Fruit fly (Drosophila melanogaster) whole organism, embryonic: ENCODE data around the gene Scgalpha.

Experiments
- Adf1 ChIP-seq: fragments of 200-800 bp; sonication (Bioruptor generic); IDR thresholded peaks from 2 replicates; pipeline ENCODE4 v1.3.6; 2022; ENCODE audit warnings: missing biosample characterization, missing genetic modification characterization
- CG10543 ChIP-seq: fragments of 200-800 bp; sonication (Bioruptor generic); optimal IDR thresholded peaks from 3 replicates; lab custom pipeline; 2017; ENCODE audit warnings: missing biosample characterization, mild to moderate bottlenecking, missing genetic modification characterization, moderate library complexity
- CG13624 ChIP-seq: fragments of 200-800 bp; sonication (Bioruptor generic); optimal IDR thresholded peaks from 2 replicates; lab custom pipeline; 2016; ENCODE audit warnings: missing biosample characterization, missing genetic modification characterization
- CG15601 ChIP-seq: fragments of 200-800 bp; sonication (Bioruptor generic); optimal IDR thresholded peaks from 3 replicates; lab custom pipeline; 2019; ENCODE audit warnings: missing biosample characterization, mild to moderate bottlenecking, missing genetic modification characterization, moderate library complexity
- CG17829 ChIP-seq: fragments of 200-800 bp; optimal IDR thresholded peaks from 2 replicates; lab custom pipeline; 2019; ENCODE audit warnings: missing biosample characterization, mild to moderate bottlenecking, missing genetic modification characterization, moderate library complexity
- CG2129 ChIP-seq: fragments of 200-800 bp; sonication (Bioruptor generic); IDR thresholded peaks from 2 replicates; pipeline ENCODE4 v1.3.6; 2022; ENCODE audit warnings: missing biosample characterization, missing genetic modification characterization; ENCODE audit not compliant: partially characterized antibody
- CG30403 ChIP-seq: fragments of 200-800 bp; sonication (Bioruptor generic); optimal IDR thresholded peaks from 3 replicates; lab custom pipeline; 2016; ENCODE audit warnings: missing biosample characterization, missing genetic modification characterization
- CG4282 ChIP-seq: fragments of 200-800 bp; sonication (Bioruptor generic); optimal IDR thresholded peaks from 2 replicates; lab custom pipeline; 2016; ENCODE audit warnings: missing biosample characterization, missing genetic modification characterization
- CG4360 ChIP-seq: fragments of 200-800 bp; sonication (Bioruptor generic); IDR thresholded peaks from 2 replicates; pipeline ENCODE4 v1.3.6; 2022; ENCODE audit warnings: missing biosample characterization, missing genetic modification characterization
- CG7271 ChIP-seq: fragments of 200-800 bp; sonication (Bioruptor generic); optimal IDR thresholded peaks from 2 replicates; lab custom pipeline; 2018; ENCODE audit warnings: missing biosample characterization, mild to moderate bottlenecking, missing genetic modification characterization, moderate library complexity
- CG7372 ChIP-seq: fragments of 200-800 bp; sonication (Bioruptor generic); IDR thresholded peaks from 2 replicates; pipeline ENCODE4 v1.3.6; 2022; ENCODE audit warnings: missing biosample characterization, missing genetic modification characterization
- CG8478 ChIP-seq: fragments of >200 bp; optimal IDR thresholded peaks from 2 replicates; lab custom pipeline; 2018
- CG9437 ChIP-seq: fragments of 200-800 bp; sonication (Bioruptor generic); optimal IDR thresholded peaks from 2 replicates; lab custom pipeline; 2018; ENCODE audit warnings: missing biosample characterization, mild to moderate bottlenecking, missing genetic modification characterization
- CG9817 ChIP-seq: fragments of 200-800 bp; sonication (Bioruptor generic); optimal IDR thresholded peaks from 2 replicates; lab custom pipeline; 2018; ENCODE audit warnings: missing biosample characterization, mild to moderate bottlenecking, missing genetic modification characterization, moderate library complexity
- CoRest ChIP-seq: fragments of 200-800 bp; sonication (Bioruptor generic); optimal IDR thresholded peaks from 3 replicates; lab custom pipeline; 2018; ENCODE audit warnings: missing biosample characterization, mild to moderate bottlenecking, missing genetic modification characterization, moderate library complexity
- Dfd ChIP-seq, 2 experiments: fragments of >200 bp; optimal IDR thresholded peaks; 2 replicates each; lab custom pipeline; 2017; ENCODE audit warnings: missing biosample characterization in 2 of 2, missing genetic modification characterization in 2 of 2
- Dref ChIP-seq: fragments of 200-800 bp; sonication (Bioruptor generic); IDR thresholded peaks from 2 replicates; pipeline ENCODE4 v1.3.6; 2022; ENCODE audit warnings: missing biosample characterization, missing genetic modification characterization
- Ets65A ChIP-seq: fragments of 200-800 bp; sonication (Bioruptor generic); peaks from one replicate; lab custom pipeline; 2016; ENCODE audit warnings: missing biosample characterization, missing genetic modification characterization
- Ets97D ChIP-seq: fragments of 200-800 bp; sonication (Bioruptor generic); optimal IDR thresholded peaks from 3 replicates; lab custom pipeline; 2016; ENCODE audit warnings: missing biosample characterization, missing genetic modification characterization
- Gsc ChIP-seq: fragments of 200-800 bp; sonication (Bioruptor generic); IDR thresholded peaks from 2 replicates; pipeline ENCODE4 v1.3.6; 2022; ENCODE audit warnings: missing biosample characterization, missing genetic modification characterization
- Lhr ChIP-seq: fragments of 200-800 bp; sonication (Bioruptor generic); optimal IDR thresholded peaks from 3 replicates; lab custom pipeline; 2017; ENCODE audit warnings: mild to moderate bottlenecking, missing biosample characterization, missing genetic modification reagents, missing genetic modification characterization
- Mad ChIP-seq: fragments of 200-800 bp; sonication (Bioruptor generic); optimal IDR thresholded peaks from 2 replicates; lab custom pipeline; 2016; ENCODE audit warnings: missing biosample characterization, missing genetic modification characterization
- Mes4 ChIP-seq: fragments of 200-800 bp; sonication (Bioruptor generic); optimal IDR thresholded peaks from 2 replicates; lab custom pipeline; 2016; ENCODE audit warnings: missing biosample characterization, missing genetic modification characterization
- NC2β ChIP-seq: fragments of 200-800 bp; sonication (Bioruptor generic); optimal IDR thresholded peaks from 2 replicates; lab custom pipeline; 2016; ENCODE audit warnings: missing biosample characterization, missing genetic modification characterization
- Neu2 ChIP-seq: fragments of 200-800 bp; sonication (Bioruptor generic); optimal IDR thresholded peaks from 3 replicates; lab custom pipeline; 2016; ENCODE audit warnings: missing biosample characterization, missing genetic modification characterization, borderline replicate concordance
- Opbp ChIP-seq: fragments of 200-800 bp; sonication (Bioruptor generic); IDR thresholded peaks from 3 replicates; pipeline ENCODE4 v1.3.6; 2022; ENCODE audit warnings: missing biosample characterization, missing genetic modification characterization; ENCODE audit not compliant: partially characterized antibody
- Rfx ChIP-seq: fragments of 200-800 bp; sonication (Bioruptor generic); IDR thresholded peaks from 2 replicates; pipeline ENCODE4 v1.3.6; 2022; ENCODE audit warnings: missing biosample characterization, missing genetic modification characterization
- Six4 ChIP-seq: fragments of 200-800 bp; sonication (Bioruptor generic); optimal IDR thresholded peaks from 2 replicates; lab custom pipeline; 2016; ENCODE audit warnings: missing biosample characterization, missing genetic modification characterization
- Sry-β ChIP-seq: fragments of 200-800 bp; sonication (Bioruptor generic); optimal IDR thresholded peaks from 2 replicates; lab custom pipeline; 2018; ENCODE audit warnings: missing biosample characterization, mild to moderate bottlenecking, missing genetic modification characterization, moderate library complexity
- Sry-δ ChIP-seq: fragments of 200-800 bp; sonication (Bioruptor generic); optimal IDR thresholded peaks from 2 replicates; lab custom pipeline; 2016; ENCODE audit warnings: missing biosample characterization, missing genetic modification characterization
- Usf ChIP-seq: fragments of 200-800 bp; sonication (Bioruptor generic); optimal IDR thresholded peaks from 2 replicates; lab custom pipeline; 2017; ENCODE audit warnings: missing genotype, missing biosample characterization, missing genetic modification characterization
- bcd ChIP-seq: fragments of 200-800 bp; sonication (Bioruptor generic); optimal IDR thresholded peaks from 2 replicates; lab custom pipeline; 2017; ENCODE audit warnings: missing biosample characterization, mild to moderate bottlenecking, missing genetic modification characterization
- cg ChIP-seq: fragments of 200-800 bp; sonication (Bioruptor generic); optimal IDR thresholded peaks from 3 replicates; lab custom pipeline; 2019; ENCODE audit warnings: missing biosample characterization, mild to moderate bottlenecking, missing genetic modification characterization, moderate library complexity
- ewg ChIP-seq: fragments of 200-800 bp; sonication (Bioruptor generic); optimal IDR thresholded peaks from 3 replicates; lab custom pipeline; 2017; ENCODE audit warnings: mild to moderate bottlenecking, missing biosample characterization, missing genetic modification reagents, missing genetic modification characterization
- fru ChIP-seq: fragments of >200 bp; optimal IDR thresholded peaks from 2 replicates; lab custom pipeline; 2017
- grau ChIP-seq: fragments of 200-800 bp; optimal IDR thresholded peaks from 3 replicates; lab custom pipeline; 2019; ENCODE audit warnings: missing biosample characterization, mild to moderate bottlenecking, missing genetic modification characterization, moderate library complexity
- h ChIP-seq: fragments of >200 bp; optimal IDR thresholded peaks from 2 replicates; lab custom pipeline; 2017
- ham ChIP-seq: fragments of 200-800 bp; sonication (Bioruptor generic); IDR thresholded peaks from 2 replicates; pipeline ENCODE4 v1.3.6; 2022; ENCODE audit warnings: missing biosample characterization, missing genetic modification characterization
- jumu ChIP-seq: fragments of 200-800 bp; sonication (Bioruptor generic); optimal IDR thresholded peaks from 3 replicates; lab custom pipeline; 2016; ENCODE audit warnings: missing biosample characterization, missing genetic modification characterization
- lbe ChIP-seq: fragments of 200-800 bp; sonication (Bioruptor generic); optimal IDR thresholded peaks from 2 replicates; lab custom pipeline; 2016; ENCODE audit warnings: missing biosample characterization, mild to moderate bottlenecking, missing genetic modification characterization
- pan ChIP-seq, 4 experiments: fragments of >200 bp in 3 of 4; fragments of 200-800 bp in 1 of 4; sonication (Bioruptor generic) in 1 of 4; optimal IDR thresholded peaks in 3 of 4; IDR thresholded peaks in 1 of 4; 2 replicates each; pipeline versions ENCODE4 v1.3.6 to Lab custom; 2017 to 2022; ENCODE audit warnings: missing biosample characterization in 2 of 4, missing genetic modification characterization in 2 of 4, mixed read lengths in 1 of 4
- pfk ChIP-seq: fragments of 200-800 bp; sonication (Bioruptor generic); optimal IDR thresholded peaks from 2 replicates; lab custom pipeline; 2018; ENCODE audit warnings: missing biosample characterization, mild to moderate bottlenecking, missing genetic modification characterization, moderate library complexity
- phol ChIP-seq: fragments of 200-800 bp; sonication (Bioruptor generic); optimal IDR thresholded peaks from 3 replicates; lab custom pipeline; 2018; ENCODE audit warnings: missing biosample characterization, mild to moderate bottlenecking, missing genetic modification characterization, moderate library complexity
- row ChIP-seq: fragments of 200-800 bp; sonication (Bioruptor generic); IDR thresholded peaks from 3 replicates; pipeline ENCODE4 v1.3.6; 2022; ENCODE audit warnings: missing biosample characterization, missing genetic modification characterization
- sens ChIP-seq: fragments of 200-800 bp; sonication (Bioruptor generic); peaks from one replicate; lab custom pipeline; 2016; ENCODE audit warnings: missing biosample characterization, missing genetic modification characterization
- shn ChIP-seq: fragments of 200-800 bp; sonication (Bioruptor generic); optimal IDR thresholded peaks from 3 replicates; lab custom pipeline; 2016; ENCODE audit warnings: missing biosample characterization, missing genetic modification characterization
- sqz ChIP-seq: fragments of 200-800 bp; sonication (Bioruptor generic); optimal IDR thresholded peaks from 3 replicates; lab custom pipeline; 2018; ENCODE audit warnings: missing biosample characterization, mild to moderate bottlenecking, missing genetic modification characterization
- tap ChIP-seq: fragments of 200-800 bp; optimal IDR thresholded peaks from 3 replicates; lab custom pipeline; 2019; ENCODE audit warnings: missing biosample characterization, mild to moderate bottlenecking, missing genetic modification characterization, moderate library complexity
- usp ChIP-seq: fragments of >200 bp; optimal IDR thresholded peaks from 2 replicates; lab custom pipeline; 2017; ENCODE audit warnings: missing biosample characterization, missing genetic modification characterization
- zen ChIP-seq: fragments of 200-800 bp; sonication (Bioruptor generic); optimal IDR thresholded peaks from 3 replicates; lab custom pipeline; 2018; ENCODE audit warnings: missing biosample characterization, mild to moderate bottlenecking, missing genetic modification characterization, moderate library complexity

The Scgalpha gene

dm6 chr2L:8300220-8301167 is 2.7 kb upstream of the Scgalpha start, which contains the start of gene Btk (continued):
- TF ChIP-seq CG7271, result no peak
- TF ChIP-seq ham, result no peak
- TF ChIP-seq Ets97D, result no peak
- TF ChIP-seq CG10543 (GFP tag; lab: Kevin White, UChicago), result no peak
- no peak for TF ChIP-seq CG17829
- TF ChIP-seq CG8478 (lab: Kevin White, UChicago), result no peak
- TF ChIP-seq CG4282, result no peak
- TF ChIP-seq fru (lab: Kevin White, UChicago), result no peak
- no peak for TF ChIP-seq CG2129 (GFP tag; lab: Robert Waterston, UW)
- no peak for TF ChIP-seq bcd
- TF ChIP-seq CG9437 (GFP tag; lab: Kevin White, UChicago), result no peak
- TF ChIP-seq CG9817, result no peak
- peak; percentile 30 for TF ChIP-seq Lhr (GFP tag; lab: Kevin White, UChicago)
- TF ChIP-seq h (lab: Kevin White, UChicago), result no peak
- TF ChIP-seq CG15601 (tag; lab: Kevin White, UChicago), result no peak
- TF ChIP-seq Usf, result no peak
- TF ChIP-seq zen (tag; lab: Kevin White, UChicago), result no peak
- TF ChIP-seq CG7372 (GFP tag; lab: Robert Waterston, UW), result no peak
- peak; percentile 67 for TF ChIP-seq cg (GFP tag; lab: Kevin White, UChicago)
- TF ChIP-seq row (GFP tag; lab: Robert Waterston, UW), result no peak
- TF ChIP-seq CoRest (tag; lab: Kevin White, UChicago), result peak; percentile 27
- TF ChIP-seq pan (optimal IDR thresholded peaks at IDR 0.05; lab: Kevin White, UChicago), result no peak
- TF ChIP-seq pan (GFP tag; optimal IDR thresholded peaks at IDR 0.05 in 1 of 2, IDR thresholded peaks at IDR 0.05 in 1 of 2), result no peak
- no peak for TF ChIP-seq NC2β (GFP tag; lab: Kevin White, UChicago)
- no peak for TF ChIP-seq usp
- TF ChIP-seq shn (GFP tag; lab: Kevin White, UChicago), result no peak
- peak; percentile 96 for TF ChIP-seq CG4360
- no peak for TF ChIP-seq CG30403 (GFP tag; lab: Kevin White, UChicago)
- no peak for TF ChIP-seq jumu (GFP tag; lab: Kevin White, UChicago)
- no peak for TF ChIP-seq Dfd (GFP tag; optimal IDR thresholded peaks at IDR 0.05; lab: Kevin White, UChicago)
- peak; percentile 96 for TF ChIP-seq ewg
- TF ChIP-seq Gsc (GFP tag; lab: Robert Waterston, UW), result no peak
- no peak for TF ChIP-seq Mes4 (GFP tag; lab: Kevin White, UChicago)
- TF ChIP-seq phol (tag; lab: Kevin White, UChicago), result no peak
- TF ChIP-seq Opbp, result no peak
- no peak for TF ChIP-seq Neu2
- TF ChIP-seq lbe (GFP tag; lab: Kevin White, UChicago), result no peak
- no peak for TF ChIP-seq Dref (GFP tag; lab: Robert Waterston, UW)
- no peak for TF ChIP-seq Mad (GFP tag; lab: Kevin White, UChicago)
- no peak for TF ChIP-seq Sry-β (GFP tag; lab: Kevin White, UChicago)
- TF ChIP-seq CG13624, result peak; percentile 40
- no peak for TF ChIP-seq sqz
- TF ChIP-seq Adf1 (GFP tag; lab: Robert Waterston, UW), result no peak
- TF ChIP-seq grau (tag; lab: Kevin White, UChicago), result no peak
- TF ChIP-seq sens (GFP tag; lab: Kevin White, UChicago), result peak; percentile 77
- TF ChIP-seq Ets65A, result peak; percentile 40
- TF ChIP-seq Sry-δ (GFP tag; lab: Kevin White, UChicago), result no peak
- no peak for TF ChIP-seq tap (tag; lab: Kevin White, UChicago)
- TF ChIP-seq Rfx, result peak; percentile 21; the same call in 1 of the 2 replicates
- TF ChIP-seq Six4, result no peak
- TF ChIP-seq pfk, result no peak
